Worm (Caenorhabditis elegans) whole organism, young adult: ENCODE measurements around the gene C37H5.14.
A peak's percentile ranks its signal among the peaks of the same experiment; 100 is the strongest.

Experiments
- B0336.3 ChIP-seq: fragments of 200-800 bp; sonication (Bioruptor generic); IDR thresholded peaks from 2 replicates; pipeline ENCODE4 v1.3.6; 2022; ENCODE audit warnings: missing genetic modification characterization, missing compliant biosample characterization
- C06A6.2 ChIP-seq: fragments of 200-800 bp; sonication (Bioruptor generic); conservative IDR thresholded peaks from 2 replicates; pipeline ENCODE4 v1.3.6; 2022; ENCODE audit warnings: missing genetic modification characterization, missing compliant biosample characterization
- F49E8.2 ChIP-seq: sonication (generic microtip); optimal IDR thresholded peaks from 3 replicates; lab custom pipeline; 2017; ENCODE audit warnings: missing genetic modification characterization, mild to moderate bottlenecking, missing compliant biosample characterization, antibody characterized with exemption, moderate library complexity; ENCODE audit not compliant: insufficient read depth
- F57C9.4 ChIP-seq: sonication (generic microtip); optimal IDR thresholded peaks from 2 replicates; lab custom pipeline; 2017; ENCODE audit warnings: mild to moderate bottlenecking, missing genetic modification characterization, missing compliant biosample characterization
- Y95B8A.8 ChIP-seq: fragments of 200-800 bp; sonication (Bioruptor generic); IDR thresholded peaks from 2 replicates; pipeline ENCODE4 v1.3.6; 2022; ENCODE audit warnings: missing genetic modification reagents, missing genetic modification characterization, missing compliant biosample characterization
- aptf-2 ChIP-seq: fragments of 200-800 bp; sonication (Bioruptor generic); conservative IDR thresholded peaks from 2 replicates; pipeline ENCODE4 v1.3.6; 2022; ENCODE audit warnings: missing genetic modification reagents, missing genetic modification characterization, missing compliant biosample characterization
- attf-5 ChIP-seq: fragments of 200-800 bp; sonication (Bioruptor generic); optimal IDR thresholded peaks from 2 replicates; lab custom pipeline; 2018; ENCODE audit warnings: mild to moderate bottlenecking, missing genetic modification characterization, missing compliant biosample characterization
- bed-1 ChIP-seq: fragments of 200-800 bp; sonication (Bioruptor generic); IDR thresholded peaks from 2 replicates; pipeline ENCODE4 v1.3.6; 2022; ENCODE audit warnings: missing genetic modification reagents, missing genetic modification characterization, missing compliant biosample characterization
- cebp-1 ChIP-seq, 2 experiments: fragments of 200-800 bp in 1 of 2; sonication (Bioruptor generic) in 1 of 2; sonication (generic microtip) in 1 of 2; IDR thresholded peaks in 1 of 2; optimal IDR thresholded peaks in 1 of 2; 2 replicates each; pipeline versions ENCODE4 v1.3.6 to Lab custom; 2017 to 2022; ENCODE audit warnings: missing compliant biosample characterization in 2 of 2, missing genetic modification characterization in 2 of 2, mild to moderate bottlenecking in 1 of 2, missing genetic modification reagents in 1 of 2, moderate library complexity in 1 of 2
- ceh-27 ChIP-seq: fragments of 200-800 bp; sonication (Bioruptor generic); optimal IDR thresholded peaks from 2 replicates; lab custom pipeline; 2018; ENCODE audit warnings: mild to moderate bottlenecking, missing genetic modification characterization, moderate library complexity, missing compliant biosample characterization
- dpff-1 ChIP-seq: sonication (generic microtip); optimal IDR thresholded peaks from 2 replicates; lab custom pipeline; 2017; ENCODE audit warnings: mild to moderate bottlenecking, missing genetic modification characterization, missing compliant biosample characterization
- dpl-1 ChIP-seq: fragments of 150-350 bp; optimal IDR thresholded peaks from 2 replicates; lab custom pipeline; 2014; ENCODE audit warnings: missing biosample characterization, missing genetic modification reagents, missing genetic modification characterization
- egrh-3 ChIP-seq: fragments of 200-800 bp; sonication (Bioruptor generic); IDR thresholded peaks from 2 replicates; pipeline ENCODE4 v1.3.6; 2022; ENCODE audit warnings: missing genetic modification reagents, missing genetic modification characterization, missing compliant biosample characterization
- ekl-4 ChIP-seq: fragments of 200-800 bp; sonication (Bioruptor generic); IDR thresholded peaks from 2 replicates; pipeline ENCODE4 v1.3.6; 2022; ENCODE audit warnings: missing genetic modification reagents, missing genetic modification characterization, missing compliant biosample characterization
- him-1 ChIP-seq: sonication (generic microtip); optimal IDR thresholded peaks from 2 replicates; lab custom pipeline; 2016; ENCODE audit warnings: missing genotype, missing genetic modification reagents, missing genetic modification characterization, missing compliant biosample characterization
- hlh-12 ChIP-seq: sonication (generic microtip); optimal IDR thresholded peaks from 2 replicates; lab custom pipeline; 2016; ENCODE audit warnings: missing genetic modification characterization, missing compliant biosample characterization
- hmg-1.2 ChIP-seq: fragments of 200-800 bp; sonication (Bioruptor generic); IDR thresholded peaks from 2 replicates; pipeline ENCODE4 v1.3.6; 2022; ENCODE audit warnings: missing genetic modification reagents, missing genetic modification characterization, missing compliant biosample characterization
- lin-35 ChIP-seq, 3 experiments: fragments of 150-350 bp in 2 of 3; sonication (generic microtip) in 1 of 3; optimal IDR thresholded peaks; 2 replicates each; lab custom pipeline; 2014 to 2018; ENCODE audit warnings: missing biosample characterization in 3 of 3, missing genetic modification characterization in 3 of 3, missing genetic modification reagents in 3 of 3
- madf-6 ChIP-seq: fragments of 200-800 bp; sonication (Bioruptor generic); IDR thresholded peaks from 2 replicates; pipeline ENCODE4 v1.3.6; 2022; ENCODE audit warnings: missing genetic modification reagents, missing genetic modification characterization, missing compliant biosample characterization
- madf-8 ChIP-seq: fragments of 200-800 bp; sonication (Bioruptor generic); conservative IDR thresholded peaks from 2 replicates; pipeline ENCODE4 v1.3.6; 2022; ENCODE audit warnings: missing genetic modification reagents, missing genetic modification characterization, missing compliant biosample characterization
- mcd-1 ChIP-seq: fragments of 200-800 bp; sonication (Bioruptor generic); IDR thresholded peaks from 2 replicates; pipeline ENCODE4 v1.3.6; 2022; ENCODE audit warnings: missing genetic modification reagents, missing genetic modification characterization, missing compliant biosample characterization
- mxl-1 ChIP-seq: sonication (generic microtip); optimal IDR thresholded peaks from 2 replicates; lab custom pipeline; 2016; ENCODE audit warnings: missing genetic modification characterization, missing compliant biosample characterization
- nfya-1 ChIP-seq: sonication (generic microtip); optimal IDR thresholded peaks from 2 replicates; lab custom pipeline; 2017; ENCODE audit warnings: antibody characterized with exemption, missing compliant biosample characterization, missing genetic modification characterization, borderline replicate concordance; ENCODE audit not compliant: insufficient read depth
- nhr-27 ChIP-seq: fragments of 200-800 bp; sonication (Bioruptor generic); optimal IDR thresholded peaks from 2 replicates; lab custom pipeline; 2018; ENCODE audit warnings: mild to moderate bottlenecking, missing genetic modification characterization, moderate library complexity, missing compliant biosample characterization
- xnd-1 ChIP-seq: sonication (generic microtip); optimal IDR thresholded peaks from 2 replicates; lab custom pipeline; 2016; ENCODE audit warnings: missing genotype, missing genetic modification reagents, missing genetic modification characterization, missing compliant biosample characterization
- zfh-2 ChIP-seq: fragments of 200-800 bp; sonication (Bioruptor generic); conservative IDR thresholded peaks from 2 replicates; pipeline ENCODE4 v1.3.6; 2022; ENCODE audit warnings: missing genetic modification reagents, missing genetic modification characterization, missing compliant biosample characterization
- ztf-18 ChIP-seq: sonication (generic microtip); optimal IDR thresholded peaks from 2 replicates; lab custom pipeline; 2016; ENCODE audit warnings: missing genotype, mild to moderate bottlenecking, missing genetic modification characterization, missing compliant biosample characterization
- ztf-25 ChIP-seq: fragments of 200-800 bp; sonication (Bioruptor generic); IDR thresholded peaks from 2 replicates; pipeline ENCODE4 v1.3.6; 2022; ENCODE audit warnings: missing genetic modification reagents, missing genetic modification characterization, missing compliant biosample characterization
- ztf-28 ChIP-seq: fragments of 200-800 bp; sonication (Bioruptor generic); IDR thresholded peaks from 2 replicates; pipeline ENCODE4 v1.3.6; 2022; ENCODE audit warnings: missing genetic modification reagents, missing genetic modification characterization, missing compliant biosample characterization

Gene C37H5.14

ce11 chrV:4813825-4814224 lies 20.4 kb downstream of the C37H5.14 start (continued):
- no peak for TF ChIP-seq ztf-28 (GFP tag; lab: Robert Waterston, UW)
- TF ChIP-seq, all 124 proteins: peak for 0

- no peak for TF ChIP-seq cebp-1 (GFP tag; IDR thresholded peaks at IDR 0.05; lab: Robert Waterston, UW)
- peak; percentile 3 for TF ChIP-seq cebp-1 (tag; optimal IDR thresholded peaks at IDR 0.05; lab: Kevin White, UChicago)
- TF ChIP-seq ceh-27 (GFP tag; lab: Kevin White, UChicago), result peak; percentile 5
- no peak for TF ChIP-seq C06A6.2 (GFP tag; lab: Robert Waterston, UW)
- no peak for TF ChIP-seq ztf-18 (tag; lab: Kevin White, UChicago)
- TF ChIP-seq egrh-3, result peak; percentile 54; the same call in 1 of the 2 replicates
- TF ChIP-seq madf-6 (GFP tag; lab: Robert Waterston, UW), result 0 out of 2 replicates have a peak, but pooled peaks have one; percentile 36
- peak; percentile 60 for TF ChIP-seq mcd-1 (GFP tag; lab: Robert Waterston, UW)
- peak; percentile 89 for TF ChIP-seq zfh-2 (GFP tag; lab: Robert Waterston, UW)
- TF ChIP-seq lin-35 (GFP tag; optimal IDR thresholded peaks at IDR 0.05; lab: Kevin White, UChicago), result peak in 1 of 3 experiments; percentile 5
- TF ChIP-seq nfya-1 (tag; lab: Kevin White, UChicago), result no peak
- TF ChIP-seq dpl-1, result peak; percentile 5
- 0 out of 2 replicates have a peak, but pooled peaks have one; percentile 21 for TF ChIP-seq madf-8 (GFP tag; lab: Robert Waterston, UW)
- TF ChIP-seq attf-5, result peak; percentile 12
Measured at ce11 chrV:4810653-4811052, 23.5 kb downstream of the C37H5.14 start.

- TF ChIP-seq bed-1 (GFP tag; lab: Robert Waterston, UW) (no peak), F57C9.4 (tag; lab: Kevin White, UChicago) (no peak), dpff-1 (tag; lab: Kevin White, UChicago) (no peak), F49E8.2 (no peak), attf-5 (no peak), ceh-27 (GFP tag; lab: Kevin White, UChicago) (no peak), B0336.3 (GFP tag; lab: Robert Waterston, UW) (no peak), hmg-1.2 (GFP tag; lab: Robert Waterston, UW) (peak; percentile 28; the same call in 1 of the 2 replicates), cebp-1 (GFP tag; IDR thresholded peaks at IDR 0.05; lab: Robert Waterston, UW) (no peak), cebp-1 (tag; optimal IDR thresholded peaks at IDR 0.05; lab: Kevin White, UChicago) (no peak)
- TF ChIP-seq, all 124 proteins: peak for 1
Measured at ce11 chrV:4806859-4807258, 27.3 kb downstream of the C37H5.14 start.

ce11 chrV:4805847-4806246 lies 28.3 kb downstream of the C37H5.14 start, which contains the start of gene R02F11.3:
Gene R02F11.3 (minus strand): TSS chrV:4805947.
- no peak for TF ChIP-seq hlh-12

- TF ChIP-seq Y95B8A.8 (GFP tag; lab: Robert Waterston, UW) (no peak), zfh-2 (GFP tag; lab: Robert Waterston, UW) (peak; percentile 71), mxl-1 (tag; lab: Kevin White, UChicago) (no peak), ztf-25 (GFP tag; lab: Robert Waterston, UW) (0 out of 2 replicates have a peak, but pooled peaks have one; percentile 10), him-1 (no peak), hlh-12 (no peak), xnd-1 (no peak), aptf-2 (GFP tag; lab: Robert Waterston, UW) (no peak), dpl-1 (no peak), nhr-27 (tag; lab: Kevin White, UChicago) (no peak), ekl-4 (GFP tag; lab: Robert Waterston, UW) (no peak)
Measured at ce11 chrV:4801943-4802342, 32.2 kb downstream of the C37H5.14 start.
